Worm (Caenorhabditis elegans): ENCODE measurements around the gene F56F10.1.

F56F10.1 gene

DNA sequence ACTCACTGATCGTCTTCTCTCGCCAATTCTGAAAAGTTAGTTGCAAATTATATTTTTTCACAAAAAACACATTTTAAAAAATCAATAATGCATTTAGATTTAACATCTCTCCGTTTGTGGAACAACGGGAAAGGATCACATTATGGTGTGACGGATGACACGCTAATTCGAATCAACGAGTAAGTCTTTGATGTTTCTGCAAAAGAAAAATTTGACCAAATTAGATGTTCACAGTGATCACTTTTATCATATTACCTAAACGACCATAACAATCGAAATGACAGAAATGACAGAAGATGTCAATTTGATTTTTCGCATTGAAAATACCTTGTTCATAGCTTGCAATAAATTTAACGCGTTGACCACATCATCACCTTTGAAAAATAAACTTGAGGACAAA is 11.0 kb upstream of the F56F10.1 start:
- TF ChIP-seq eor-1 (tag; optimal IDR thresholded peaks at IDR 0.05): no peak
- no peak for TF ChIP-seq mdl-1 (tag; optimal IDR thresholded peaks at IDR 0.05)
- TF ChIP-seq pqm-1 (tag; optimal IDR thresholded peaks at IDR 0.05): no peak
- TF ChIP-seq nhr-76 (tag; optimal IDR thresholded peaks at IDR 0.05): no peak
- no peak for TF ChIP-seq R02D3.7 (tag; optimal IDR thresholded peaks at IDR 0.05)
- TF ChIP-seq lin-15B (tag; optimal IDR thresholded peaks at IDR 0.05): no peak
- TF ChIP-seq ama-1 (optimal IDR thresholded peaks at IDR 0.05): no peak
- no peak for TF ChIP-seq nhr-11 (tag; optimal IDR thresholded peaks at IDR 0.05)
- TF ChIP-seq fkh-10 (GFP tag; optimal IDR thresholded peaks at IDR 0.05): no peak
- no peak for TF ChIP-seq nhr-12 (tag; optimal IDR thresholded peaks at IDR 0.05)
- no peak for TF ChIP-seq nhr-25 (tag; optimal IDR thresholded peaks at IDR 0.05)
- TF ChIP-seq sea-2 (GFP tag; optimal IDR thresholded peaks at IDR 0.05): no peak
- no peak for TF ChIP-seq ztf-11 (tag; optimal IDR thresholded peaks at IDR 0.05)
- TF ChIP-seq lsy-12 (tag; optimal IDR thresholded peaks at IDR 0.05): no peak
- no peak for TF ChIP-seq ztf-4 (tag; optimal IDR thresholded peaks at IDR 0.05)

- TF ChIP-seq ztf-4 (tag; optimal IDR thresholded peaks at IDR 0.05) (no peak), ama-1 (optimal IDR thresholded peaks at IDR 0.05) (no peak), nhr-67 (tag; optimal IDR thresholded peaks at IDR 0.05) (no peak), unc-62 (GFP tag; optimal IDR thresholded peaks at IDR 0.05) (no peak), ztf-11 (tag; optimal IDR thresholded peaks at IDR 0.05) (no peak), lin-39 (tag; optimal IDR thresholded peaks at IDR 0.05) (no peak), nhr-237 (tag; optimal IDR thresholded peaks at IDR 0.05) (no peak), fkh-10 (GFP tag; optimal IDR thresholded peaks at IDR 0.05) (no peak), snpc-4 (tag; optimal IDR thresholded peaks at IDR 0.05) (no peak), nhr-25 (tag; optimal IDR thresholded peaks at IDR 0.05) (no peak), lin-15B (tag; optimal IDR thresholded peaks at IDR 0.05) (no peak), jun-1 (tag; optimal IDR thresholded peaks at IDR 0.05) (no peak), daf-12 (tag; optimal IDR thresholded peaks at IDR 0.05) (no peak), skn-1 (tag; optimal IDR thresholded peaks at IDR 0.05) (no peak), nfya-1 (tag; optimal IDR thresholded peaks at IDR 0.05; ENCODE audit: insufficient read depth) (no peak), nhr-28 (tag; optimal IDR thresholded peaks at IDR 0.05) (no peak), R02D3.7 (tag; optimal IDR thresholded peaks at IDR 0.05) (no peak), pqm-1 (tag; optimal IDR thresholded peaks at IDR 0.05) (no peak)
Measured at ce11 chrX:863478-863877, 8.9 kb upstream of the F56F10.1 start, which contains the start of gene cdo-1. Gene cdo-1, minus strand, starts transcription at chrX:863578.

DNA sequence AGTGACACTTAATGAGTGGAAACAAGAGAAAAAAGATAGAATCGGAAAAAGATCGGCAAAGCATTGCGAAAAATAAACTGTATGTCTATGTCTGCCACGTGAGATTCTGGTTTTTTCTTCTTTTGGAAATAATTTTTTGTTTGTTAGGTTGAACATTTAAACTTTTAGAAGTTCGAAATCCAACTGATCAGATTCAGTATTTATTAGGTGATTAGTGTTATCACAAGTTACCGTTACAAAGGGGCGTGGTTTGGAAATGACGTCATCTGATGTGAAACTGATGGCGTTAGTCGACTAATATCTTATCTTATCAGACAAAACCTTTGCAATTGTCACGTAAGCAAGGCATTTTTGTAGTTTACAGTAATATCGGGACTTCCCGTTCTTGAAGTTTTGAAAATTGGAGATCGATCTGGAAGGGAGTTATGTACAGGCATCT is 8.1 kb upstream of the F56F10.1 start:
- no peak for TF ChIP-seq nhr-12 (tag; optimal IDR thresholded peaks at IDR 0.05)
- TF ChIP-seq pqm-1 (tag; optimal IDR thresholded peaks at IDR 0.05): no peak
- no peak for TF ChIP-seq snpc-4 (tag; optimal IDR thresholded peaks at IDR 0.05)
- TF ChIP-seq elt-3 (tag; optimal IDR thresholded peaks at IDR 0.05): peak; percentile 48 to 94 (median 70)
- peak; percentile 91 for TF ChIP-seq nhr-43 (tag; optimal IDR thresholded peaks at IDR 0.05; ENCODE audit: poor library complexity, severe bottlenecking)
- no peak for TF ChIP-seq aly-2 (tag; optimal IDR thresholded peaks at IDR 0.05)
- no peak for TF ChIP-seq ceh-9 (tag; optimal IDR thresholded peaks at IDR 0.05)
- TF ChIP-seq eor-1 (tag; optimal IDR thresholded peaks at IDR 0.05): no peak
- no peak for TF ChIP-seq elt-1 (tag; optimal IDR thresholded peaks at IDR 0.05)
- TF ChIP-seq ama-1 (optimal IDR thresholded peaks at IDR 0.05): peak; percentile 24
- TF ChIP-seq lsy-12 (tag; optimal IDR thresholded peaks at IDR 0.05): peak; percentile 39
- peak; percentile 69 for TF ChIP-seq mdl-1 (tag; optimal IDR thresholded peaks at IDR 0.05)
- TF ChIP-seq fkh-2 (tag; optimal IDR thresholded peaks at IDR 0.05): no peak
- TF ChIP-seq zag-1 (tag; optimal IDR thresholded peaks at IDR 0.05): no peak
- TF ChIP-seq lin-39 (tag; optimal IDR thresholded peaks at IDR 0.05): no peak
- TF ChIP-seq ceh-82 (tag; optimal IDR thresholded peaks at IDR 0.05): no peak
- TF ChIP-seq skn-1 (tag; optimal IDR thresholded peaks at IDR 0.05): no peak
- TF ChIP-seq unc-39 (tag; optimal IDR thresholded peaks at IDR 0.05): no peak
- TF ChIP-seq nhr-76 (tag; optimal IDR thresholded peaks at IDR 0.05): no peak
- no peak for TF ChIP-seq lin-15B (tag; optimal IDR thresholded peaks at IDR 0.05)
- no peak for TF ChIP-seq sea-2 (GFP tag; optimal IDR thresholded peaks at IDR 0.05)
- peak; percentile 10 for TF ChIP-seq ceh-28 (tag; optimal IDR thresholded peaks at IDR 0.05)
- no peak for TF ChIP-seq egl-5 (tag; optimal IDR thresholded peaks at IDR 0.05)
- no peak for TF ChIP-seq ztf-11 (tag; optimal IDR thresholded peaks at IDR 0.05)
- TF ChIP-seq mml-1 (tag; optimal IDR thresholded peaks at IDR 0.05): no peak
- TF ChIP-seq ceh-16 (tag; optimal IDR thresholded peaks at IDR 0.05): no peak
- no peak for TF ChIP-seq pha-4 (tag; optimal IDR thresholded peaks at IDR 0.05)
- peak; percentile 29 for TF ChIP-seq nfya-1 (tag; optimal IDR thresholded peaks at IDR 0.05; ENCODE audit: insufficient read depth)
- no peak for TF ChIP-seq nhr-11 (tag; optimal IDR thresholded peaks at IDR 0.05)
- no peak for TF ChIP-seq fos-1 (tag; optimal IDR thresholded peaks at IDR 0.05)
- TF ChIP-seq nhr-28 (tag; optimal IDR thresholded peaks at IDR 0.05): no peak
- no peak for TF ChIP-seq elt-2 (tag; optimal IDR thresholded peaks at IDR 0.05)
- no peak for TF ChIP-seq unc-62 (GFP tag; optimal IDR thresholded peaks at IDR 0.05)
- no peak for TF ChIP-seq nhr-67 (tag; optimal IDR thresholded peaks at IDR 0.05)
- TF ChIP-seq nhr-25 (tag; optimal IDR thresholded peaks at IDR 0.05): peak; percentile 90
- no peak for TF ChIP-seq hmg-11 (tag; optimal IDR thresholded peaks at IDR 0.05)
- peak; percentile 71 for TF ChIP-seq jun-1 (tag; optimal IDR thresholded peaks at IDR 0.05)
- no peak for TF ChIP-seq nhr-77 (tag; optimal IDR thresholded peaks at IDR 0.05)
- TF ChIP-seq nhr-23 (tag; optimal IDR thresholded peaks at IDR 0.05): peak; percentile 92
- TF ChIP-seq egl-27 (tag; optimal IDR thresholded peaks at IDR 0.05): no peak
- peak; percentile 59 for TF ChIP-seq ztf-4 (tag; optimal IDR thresholded peaks at IDR 0.05)
- no peak for TF ChIP-seq daf-12 (tag; optimal IDR thresholded peaks at IDR 0.05)
- no peak for TF ChIP-seq R02D3.7 (tag; optimal IDR thresholded peaks at IDR 0.05)
- TF ChIP-seq tbx-2 (tag; optimal IDR thresholded peaks at IDR 0.05): peak; percentile 45
